Worm (Caenorhabditis elegans): ENCODE measurements around the gene cnp-3.
A peak's percentile ranks its signal among the peaks of the same experiment; 100 is the strongest.
"Not testable (repeated sequence)": the region's sequence is repeated elsewhere in the genome, so short reads cannot be mapped to it uniquely, and the experiment has no call there.

The cnp-3 gene

ce11 chrX:17146545-17146944 lies 8.6 kb upstream of the cnp-3 start:
- TF ChIP-seq bed-2 (GFP tag; IDR thresholded peaks at IDR 0.05) (no peak), nhr-80 (tag; optimal IDR thresholded peaks at IDR 0.05) (peak; percentile 50), cebp-1 (GFP tag; IDR thresholded peaks at IDR 0.05) (no peak), cebp-1 (tag; optimal IDR thresholded peaks at IDR 0.05) (peak; percentile 44)

- TF ChIP-seq akir-1 (GFP tag; optimal IDR thresholded peaks at IDR 0.05), result no peak
- TF ChIP-seq nhr-80 (tag; optimal IDR thresholded peaks at IDR 0.05), result peak; percentile 16
Observed at ce11 chrX:17140447-17140846, 2.5 kb upstream of the cnp-3 start.

ce11 chrX:17139204-17139780 lies 1.4 kb upstream of the cnp-3 start:
- no peak for TF ChIP-seq ztf-18 (tag; optimal IDR thresholded peaks at IDR 0.05)
- no peak for TF ChIP-seq nhr-179 (tag; optimal IDR thresholded peaks at IDR 0.05)
- peak in 1 of 2 experiments; percentile 40 for TF ChIP-seq let-607 (tag; optimal IDR thresholded peaks at IDR 0.05)
- no peak for TF ChIP-seq sptf-2 (GFP tag; optimal IDR thresholded peaks at IDR 0.05)
- TF ChIP-seq nhr-80 (tag; optimal IDR thresholded peaks at IDR 0.05), result peak; percentile 42
- peak; percentile 72; the same call in 1 of the 2 replicates for TF ChIP-seq hsf-1 (GFP tag; IDR thresholded peaks at IDR 0.05)
- TF ChIP-seq cebp-1 (GFP tag; IDR thresholded peaks at IDR 0.05), result no peak; the same call in 1 of the 2 replicates
- peak; percentile 70 for TF ChIP-seq cebp-1 (tag; optimal IDR thresholded peaks at IDR 0.05)

- TF ChIP-seq nhr-90 (tag; optimal IDR thresholded peaks at IDR 0.05), result peak; percentile 31
- TF ChIP-seq attf-5 (GFP tag; optimal IDR thresholded peaks at IDR 0.05), result peak; percentile 10
- no peak for TF ChIP-seq ekl-4 (GFP tag; IDR thresholded peaks at IDR 0.05)
- no peak for TF ChIP-seq pha-4 (tag; optimal IDR thresholded peaks at IDR 0.05)
- TF ChIP-seq unc-130 (GFP tag; optimal IDR thresholded peaks at IDR 0.05), result no peak
- no peak for TF ChIP-seq cebp-1 (GFP tag; IDR thresholded peaks at IDR 0.05)
- peak; percentile 60 for TF ChIP-seq cebp-1 (tag; optimal IDR thresholded peaks at IDR 0.05)
- TF ChIP-seq nhr-80 (tag; optimal IDR thresholded peaks at IDR 0.05), result peak; percentile 64
- TF ChIP-seq madf-8 (GFP tag; conservative IDR thresholded peaks at IDR 0.05), result no peak
- TF ChIP-seq nfyb-1 (GFP tag; IDR thresholded peaks at IDR 0.05), result 0 out of 2 replicates have a peak, but pooled peaks have one; percentile 61
Observed at ce11 chrX:17135704-17136103, 2.2 kb downstream of the cnp-3 start.

ce11 chrX:17134427-17134826 lies 3.5 kb downstream of the cnp-3 start, which contains the start of gene K09E3.7:
Gene K09E3.7, minus strand, starts transcription at chrX:17134527.
- no peak for TF ChIP-seq tbp1 (GFP tag; optimal IDR thresholded peaks at IDR 0.05)
- TF ChIP-seq nhr-120 (GFP tag; IDR thresholded peaks at IDR 0.05), result no peak
- no peak for TF ChIP-seq Y79H2A.3 (GFP tag; conservative IDR thresholded peaks at IDR 0.05)
- no peak for TF ChIP-seq xnd-1 (tag; optimal IDR thresholded peaks at IDR 0.05)
- no peak for TF ChIP-seq lin-26 (GFP tag; IDR thresholded peaks at IDR 0.05)
- TF ChIP-seq zfh-2 (GFP tag; conservative IDR thresholded peaks at IDR 0.05), result no peak
- TF ChIP-seq nhr-179 (tag; optimal IDR thresholded peaks at IDR 0.05), result no peak
- no peak for TF ChIP-seq lin-35 (GFP tag; optimal IDR thresholded peaks at IDR 0.05)
- TF ChIP-seq lir-1 (GFP tag; conservative IDR thresholded peaks at IDR 0.05), result no peak
- TF ChIP-seq T07F8.4 (tag; optimal IDR thresholded peaks at IDR 0.05), result no peak
- no peak for TF ChIP-seq sptf-2 (GFP tag; optimal IDR thresholded peaks at IDR 0.05)
- no peak for TF ChIP-seq die-1 (tag; optimal IDR thresholded peaks at IDR 0.05)
- no peak for TF ChIP-seq mxl-1 (tag; optimal IDR thresholded peaks at IDR 0.05)

- TF ChIP-seq ztf-28 (GFP tag; IDR thresholded peaks at IDR 0.05); nhr-80 (tag; optimal IDR thresholded peaks at IDR 0.05); pha-4 (tag; optimal IDR thresholded peaks at IDR 0.05): not testable (repeated sequence)
Observed at ce11 chrX:17117359-17117758, 20.6 kb downstream of the cnp-3 start, which contains the start of gene K09E3.2. Gene K09E3.2, plus strand, starts transcription at chrX:17117659.

Data from whole organism, young adult.